Fruit fly (Drosophila melanogaster) whole organism, embryonic: ENCODE measurements around the gene CG34116.

Source experiments
- Abd-B ChIP-seq: fragments of 200-800 bp; sonication (Bioruptor generic); optimal IDR thresholded peaks from 2 replicates; lab custom pipeline; 2018; ENCODE audit warnings: missing biosample characterization, mild to moderate bottlenecking, missing genetic modification characterization, moderate library complexity
- Antp ChIP-seq: fragments of 200-800 bp; sonication (Bioruptor generic); optimal IDR thresholded peaks from 3 replicates; lab custom pipeline; 2016; ENCODE audit warnings: missing biosample characterization, missing genetic modification characterization
- Awh ChIP-seq: fragments of 200-800 bp; sonication (Bioruptor generic); IDR thresholded peaks from 2 replicates; pipeline ENCODE4, ENCODE4 v1.3.6; 2022; ENCODE audit warnings: missing biosample characterization, missing genetic modification characterization
- Bteb2 ChIP-seq: fragments of 200-800 bp; sonication (Bioruptor generic); optimal IDR thresholded peaks from 2 replicates; lab custom pipeline; 2016; ENCODE audit warnings: missing biosample characterization, missing genetic modification characterization
- CG11723 ChIP-seq: fragments of 200-800 bp; sonication (Bioruptor generic); optimal IDR thresholded peaks from 2 replicates; lab custom pipeline; 2017; ENCODE audit warnings: missing biosample characterization, mild to moderate bottlenecking, missing genetic modification characterization
- CG12219 ChIP-seq: fragments of 200-800 bp; sonication (Bioruptor generic); optimal IDR thresholded peaks from 3 replicates; lab custom pipeline; 2018; ENCODE audit warnings: missing biosample characterization, mild to moderate bottlenecking, missing genetic modification characterization
- CG12236 ChIP-seq: fragments of 200-800 bp; sonication (Bioruptor generic); optimal IDR thresholded peaks from 2 replicates; lab custom pipeline; 2016; ENCODE audit warnings: missing biosample characterization, missing genetic modification characterization
- CG14014 ChIP-seq: fragments of 200-800 bp; sonication (Bioruptor generic); IDR thresholded peaks from 2 replicates; pipeline ENCODE4 v1.3.6; 2022; ENCODE audit warnings: missing biosample characterization, missing genetic modification characterization
- CG31224 ChIP-seq: fragments of 200-800 bp; sonication (Bioruptor generic); IDR thresholded peaks from 2 replicates; pipeline ENCODE4 v1.3.6; 2022; ENCODE audit warnings: missing biosample characterization, missing genetic modification characterization
- CG31365 ChIP-seq: fragments of 200-800 bp; sonication (Bioruptor generic); optimal IDR thresholded peaks from 2 replicates; lab custom pipeline; 2018; ENCODE audit warnings: missing biosample characterization, mild to moderate bottlenecking, missing genetic modification characterization
- CG32532 ChIP-seq: fragments of 200-800 bp; sonication (Bioruptor generic); IDR thresholded peaks from 2 replicates; pipeline ENCODE4 v1.3.6; 2022; ENCODE audit warnings: missing biosample characterization, missing genetic modification characterization
- CG4404 ChIP-seq: fragments of 200-800 bp; sonication (Bioruptor generic); IDR thresholded peaks from 2 replicates; pipeline ENCODE4 v1.3.6; 2022; ENCODE audit warnings: missing biosample characterization, missing genetic modification characterization
- CG4707 ChIP-seq: fragments of 200-800 bp; sonication (Bioruptor generic); optimal IDR thresholded peaks from 2 replicates; lab custom pipeline; 2018; ENCODE audit warnings: missing biosample characterization, mild to moderate bottlenecking, missing genetic modification characterization, moderate library complexity
- CG7987 ChIP-seq: fragments of 200-800 bp; sonication (Bioruptor generic); optimal IDR thresholded peaks from 2 replicates; lab custom pipeline; 2018; ENCODE audit warnings: missing biosample characterization, mild to moderate bottlenecking, missing genetic modification characterization, moderate library complexity
- CoRest ChIP-seq: fragments of 200-800 bp; sonication (Bioruptor generic); optimal IDR thresholded peaks from 3 replicates; lab custom pipeline; 2018; ENCODE audit warnings: missing biosample characterization, mild to moderate bottlenecking, missing genetic modification characterization, moderate library complexity
- Deaf1 ChIP-seq: fragments of 200-800 bp; optimal IDR thresholded peaks from 3 replicates; lab custom pipeline; 2019; ENCODE audit warnings: missing biosample characterization, mild to moderate bottlenecking, missing genetic modification characterization, moderate library complexity
- Eip74EF ChIP-seq, 2 experiments: fragments of 200-800 bp in 1 of 2; fragments of >200 bp in 1 of 2; sonication (Bioruptor generic) in 1 of 2; optimal IDR thresholded peaks; 2 replicates each; lab custom pipeline; 2017 to 2019; ENCODE audit warnings: missing biosample characterization in 2 of 2, missing genetic modification characterization in 2 of 2, mild to moderate bottlenecking in 1 of 2, moderate library complexity in 1 of 2
- H2.0 ChIP-seq: fragments of 200-800 bp; sonication (Bioruptor generic); IDR thresholded peaks from 2 replicates; pipeline ENCODE4 v1.3.6; 2022; ENCODE audit warnings: missing biosample characterization, missing genetic modification characterization
- HLH4C ChIP-seq: fragments of 200-800 bp; sonication (Bioruptor generic); IDR thresholded peaks from 3 replicates; pipeline ENCODE4 v1.3.6; 2022; ENCODE audit warnings: missing biosample characterization, missing genetic modification characterization; ENCODE audit not compliant: partially characterized antibody
- Lhr ChIP-seq: fragments of 200-800 bp; sonication (Bioruptor generic); optimal IDR thresholded peaks from 3 replicates; lab custom pipeline; 2017; ENCODE audit warnings: mild to moderate bottlenecking, missing biosample characterization, missing genetic modification reagents, missing genetic modification characterization
- MTF-1 ChIP-seq: fragments of 200-800 bp; sonication (Bioruptor generic); optimal IDR thresholded peaks from 2 replicates; lab custom pipeline; 2018; ENCODE audit warnings: missing biosample characterization, mild to moderate bottlenecking, missing genetic modification characterization, borderline replicate concordance
- Oli ChIP-seq: fragments of 200-800 bp; sonication (Bioruptor generic); optimal IDR thresholded peaks from 2 replicates; lab custom pipeline; 2018; ENCODE audit warnings: missing biosample characterization, mild to moderate bottlenecking, missing genetic modification characterization, moderate library complexity
- Spps ChIP-seq: fragments of 200-800 bp; sonication (Bioruptor generic); optimal IDR thresholded peaks from 2 replicates; lab custom pipeline; 2018; ENCODE audit warnings: missing biosample characterization, mild to moderate bottlenecking, missing genetic modification characterization
- Ssrp ChIP-seq: fragments of 200-800 bp; sonication (Bioruptor generic); optimal IDR thresholded peaks from 2 replicates; lab custom pipeline; 2018; ENCODE audit warnings: missing biosample characterization, mild to moderate bottlenecking, missing genetic modification characterization, moderate library complexity
- TFAM ChIP-seq: fragments of 200-800 bp; sonication (Bioruptor generic); optimal IDR thresholded peaks from 2 replicates; lab custom pipeline; 2017; ENCODE audit warnings: missing biosample characterization, missing genetic modification characterization, inconsistent platforms
- Trl ChIP-seq, 3 experiments: fragments of >200 bp in 2 of 3; fragments of 200-800 bp in 1 of 3; sonication (Bioruptor generic) in 1 of 3; optimal IDR thresholded peaks; 2 replicates in 1 of 3; 3 replicates in 2 of 3; lab custom pipeline; 2016 to 2017; ENCODE audit warnings: missing biosample characterization in 1 of 3, missing genetic modification characterization in 1 of 3
- ap ChIP-seq: fragments of 200-800 bp; sonication (Bioruptor generic); IDR thresholded peaks from 2 replicates; pipeline ENCODE4 v1.3.6; 2022; ENCODE audit warnings: missing biosample characterization, missing genetic modification characterization
- az2 ChIP-seq: fragments of 200-800 bp; sonication (Bioruptor generic); optimal IDR thresholded peaks from 3 replicates; lab custom pipeline; 2016; ENCODE audit warnings: missing biosample characterization, missing genetic modification characterization
- bbx ChIP-seq: fragments of 200-800 bp; sonication (Bioruptor generic); IDR thresholded peaks from 2 replicates; pipeline ENCODE4 v1.3.6; 2022; ENCODE audit warnings: missing biosample characterization, missing genetic modification characterization; ENCODE audit not compliant: partially characterized antibody
- chm ChIP-seq: fragments of 200-800 bp; sonication (Bioruptor generic); IDR thresholded peaks from 2 replicates; pipeline ENCODE4 v1.3.6; 2022; ENCODE audit warnings: missing biosample characterization, missing genetic modification characterization
- danr ChIP-seq: fragments of 200-800 bp; sonication (Bioruptor generic); IDR thresholded peaks from 2 replicates; pipeline ENCODE4 v1.3.6; 2022; ENCODE audit warnings: missing biosample characterization, missing genetic modification characterization
- dm ChIP-seq: fragments of 200-800 bp; sonication (Bioruptor generic); optimal IDR thresholded peaks from 3 replicates; lab custom pipeline; 2016; ENCODE audit warnings: missing biosample characterization, missing genetic modification characterization
- dmrt11E ChIP-seq: fragments of 200-800 bp; sonication (Bioruptor generic); optimal IDR thresholded peaks from 3 replicates; lab custom pipeline; 2018; ENCODE audit warnings: missing biosample characterization, mild to moderate bottlenecking, missing genetic modification characterization, moderate library complexity
- dpn ChIP-seq, 2 experiments: fragments of 200-800 bp; sonication (Bioruptor generic); optimal IDR thresholded peaks; 3 replicates each; lab custom pipeline; 2016; ENCODE audit warnings: missing biosample characterization in 2 of 2, missing genetic modification characterization in 2 of 2
- exex ChIP-seq: fragments of 200-800 bp; sonication (Bioruptor generic); optimal IDR thresholded peaks from 4 replicates; lab custom pipeline; 2018; ENCODE audit warnings: missing biosample characterization, mild to moderate bottlenecking, missing genetic modification characterization, moderate library complexity
- her ChIP-seq: fragments of 200-800 bp; sonication (Bioruptor generic); optimal IDR thresholded peaks from 2 replicates; lab custom pipeline; 2016; ENCODE audit warnings: missing biosample characterization, missing genetic modification characterization
- hth ChIP-seq: fragments of >200 bp; optimal IDR thresholded peaks from 2 replicates; lab custom pipeline; 2017; ENCODE audit warnings: inconsistent platforms
- lbe ChIP-seq: fragments of 200-800 bp; sonication (Bioruptor generic); optimal IDR thresholded peaks from 2 replicates; lab custom pipeline; 2016; ENCODE audit warnings: missing biosample characterization, mild to moderate bottlenecking, missing genetic modification characterization
- maf-S ChIP-seq: fragments of 200-800 bp; sonication (Bioruptor generic); optimal IDR thresholded peaks from 2 replicates; lab custom pipeline; 2016; ENCODE audit warnings: missing biosample characterization, missing genetic modification characterization
- nau ChIP-seq: fragments of 200-800 bp; sonication (Bioruptor generic); optimal IDR thresholded peaks from 3 replicates; lab custom pipeline; 2017; ENCODE audit warnings: missing biosample characterization, mild to moderate bottlenecking, missing genetic modification characterization, missing genetic modification reagents
- nerfin-1 ChIP-seq: fragments of 200-800 bp; sonication (Bioruptor generic); optimal IDR thresholded peaks from 3 replicates; lab custom pipeline; 2019; ENCODE audit warnings: missing biosample characterization, mild to moderate bottlenecking, missing genetic modification characterization, moderate library complexity
- odd ChIP-seq: fragments of 200-800 bp; sonication (Bioruptor generic); optimal IDR thresholded peaks from 2 replicates; lab custom pipeline; 2017; ENCODE audit warnings: missing biosample characterization, mild to moderate bottlenecking, missing genetic modification characterization
- p53 ChIP-seq: fragments of 200-800 bp; sonication (Bioruptor generic); optimal IDR thresholded peaks from 2 replicates; lab custom pipeline; 2016; ENCODE audit warnings: missing biosample characterization, missing genetic modification characterization
- rib ChIP-seq: fragments of 200-800 bp; sonication (Bioruptor generic); IDR thresholded peaks from 2 replicates; pipeline ENCODE4 v1.3.6; 2022; ENCODE audit warnings: missing biosample characterization, missing genetic modification characterization
- sens-2 ChIP-seq: fragments of 200-800 bp; sonication (Bioruptor generic); IDR thresholded peaks from 2 replicates; pipeline ENCODE4 v1.3.6; 2022; ENCODE audit warnings: missing biosample characterization, missing genetic modification characterization
- sima ChIP-seq: fragments of 200-800 bp; sonication (Bioruptor generic); optimal IDR thresholded peaks from 2 replicates; lab custom pipeline; 2016; ENCODE audit warnings: missing biosample characterization, missing genetic modification characterization
- vnd ChIP-seq: fragments of 200-800 bp; sonication (Bioruptor generic); IDR thresholded peaks from 3 replicates; pipeline ENCODE4 v1.3.6; 2022; ENCODE audit warnings: missing biosample characterization, missing genetic modification characterization; ENCODE audit not compliant: partially characterized antibody
- zfh2 ChIP-seq: fragments of 200-800 bp; sonication (Bioruptor generic); optimal IDR thresholded peaks from 2 replicates; lab custom pipeline; 2016; ENCODE audit warnings: missing biosample characterization, missing genetic modification characterization

CG34116 gene

DNA sequence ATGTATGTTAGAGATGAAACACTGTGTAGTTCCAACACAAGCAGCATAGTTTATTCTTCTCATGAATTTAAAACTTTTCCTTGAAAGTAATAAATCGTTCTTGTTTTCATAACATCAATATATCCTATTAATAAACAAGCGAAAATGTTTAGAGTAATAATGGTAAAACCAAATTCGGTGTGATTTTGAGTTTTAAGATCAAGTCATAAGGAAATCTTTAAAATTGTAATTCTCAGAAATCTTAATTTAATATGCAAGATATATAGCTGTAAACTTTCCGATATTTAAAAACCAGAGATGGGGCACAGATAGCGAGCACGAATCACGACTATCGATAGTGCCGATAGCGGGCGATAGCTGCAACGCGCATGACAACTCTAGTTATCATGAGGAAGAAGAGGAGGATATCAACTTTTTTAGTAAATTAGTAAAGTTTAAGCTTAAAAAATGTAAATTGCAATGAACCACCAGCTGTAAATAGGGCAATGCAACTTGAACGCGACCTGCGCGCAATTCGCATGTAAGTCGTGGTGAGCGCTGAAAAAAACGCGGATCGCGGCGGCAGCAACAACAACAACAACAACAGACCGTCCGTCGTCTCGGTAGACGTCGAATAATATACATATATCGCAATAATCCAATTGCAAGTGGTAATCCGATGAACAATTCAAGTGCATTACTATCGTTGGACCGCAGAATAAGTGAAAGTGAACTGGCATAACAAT, 12.1 kb upstream of the CG34116 start, which contains the start of the genes Fibp and Deaf1 (continued):
- TF ChIP-seq CG11723 (GFP tag; lab: Kevin White, UChicago): no peak
- TF ChIP-seq Lhr: peak; percentile 68
- no peak for TF ChIP-seq odd (GFP tag; lab: Kevin White, UChicago)
- TF ChIP-seq CG31224: 0 out of 2 replicates have a peak, but pooled peaks have one; percentile 45
- TF ChIP-seq zfh2: peak; percentile 91
- no peak for TF ChIP-seq danr (GFP tag; lab: Robert Waterston, UW)
- peak; percentile 77 to 84 for TF ChIP-seq dpn (GFP tag; optimal IDR thresholded peaks at IDR 0.05; lab: Kevin White, UChicago)
- TF ChIP-seq az2: peak; percentile 77
- peak; percentile 70 for TF ChIP-seq Deaf1 (tag; lab: Kevin White, UChicago)
- peak; percentile 98 for TF ChIP-seq bbx (GFP tag; lab: Robert Waterston, UW)
- peak; percentile 8 for TF ChIP-seq CG7987 (GFP tag; lab: Kevin White, UChicago)
- peak; percentile 49; the same call in 1 of the 2 replicates for TF ChIP-seq CG4404 (GFP tag; lab: Robert Waterston, UW)
- TF ChIP-seq Spps (tag; lab: Kevin White, UChicago): no peak
- no peak for TF ChIP-seq chm
- TF ChIP-seq Ssrp (tag; lab: Kevin White, UChicago): peak; percentile 78
- TF ChIP-seq maf-S (GFP tag; lab: Kevin White, UChicago): peak; percentile 73
- TF ChIP-seq CG4707 (GFP tag; lab: Kevin White, UChicago): no peak
- TF ChIP-seq exex (tag; lab: Kevin White, UChicago): peak; percentile 42
- TF ChIP-seq nau (GFP tag; lab: Kevin White, UChicago): no peak
- no peak for TF ChIP-seq Trl (optimal IDR thresholded peaks at IDR 0.05; lab: Kevin White, UChicago)
- TF ChIP-seq Trl (GFP tag; optimal IDR thresholded peaks at IDR 0.05; lab: Kevin White, UChicago): peak; percentile 79
- TF ChIP-seq lbe (GFP tag; lab: Kevin White, UChicago): peak; percentile 29
- TF ChIP-seq dmrt11E: peak; percentile 79
- TF ChIP-seq p53 (GFP tag; lab: Kevin White, UChicago): peak; percentile 50
- peak; percentile 82 for TF ChIP-seq CG32532
- no peak for TF ChIP-seq CG12219 (GFP tag; lab: Kevin White, UChicago)
- TF ChIP-seq vnd (GFP tag; lab: Robert Waterston, UW): peak; percentile 99
- no peak for TF ChIP-seq rib (GFP tag; lab: Robert Waterston, UW)
- TF ChIP-seq sens-2 (GFP tag; lab: Robert Waterston, UW): no peak
- no peak for TF ChIP-seq TFAM (GFP tag; lab: Kevin White, UChicago)
- TF ChIP-seq her (GFP tag; lab: Kevin White, UChicago): peak; percentile 46
- TF ChIP-seq HLH4C: peak; percentile 96
- peak; percentile 44; the same call in 1 of the 2 replicates for TF ChIP-seq ap (GFP tag; lab: Robert Waterston, UW)
- TF ChIP-seq Antp: peak; percentile 85
- no peak for TF ChIP-seq MTF-1 (GFP tag; lab: Kevin White, UChicago)
- TF ChIP-seq dm: peak; percentile 70
- no peak for TF ChIP-seq hth (lab: Kevin White, UChicago)
- TF ChIP-seq Awh (GFP tag; lab: Robert Waterston, UW): no peak
- TF ChIP-seq CoRest: peak; percentile 88
- TF ChIP-seq Bteb2 (GFP tag; lab: Kevin White, UChicago): peak; percentile 89
- TF ChIP-seq Eip74EF (GFP tag; optimal IDR thresholded peaks at IDR 0.05; lab: Kevin White, UChicago): peak in 1 of 2 experiments; percentile 3
- TF ChIP-seq Abd-B: peak; percentile 87
- peak; percentile 60; the same call in 1 of the 2 replicates for TF ChIP-seq CG14014 (GFP tag; lab: Robert Waterston, UW)
- TF ChIP-seq nerfin-1 (tag; lab: Kevin White, UChicago): peak; percentile 69
- TF ChIP-seq H2.0: peak; percentile 51; the same call in 1 of the 2 replicates
- no peak for TF ChIP-seq CG31365
- peak; percentile 43 for TF ChIP-seq CG12236 (GFP tag; lab: Kevin White, UChicago)
- no peak for TF ChIP-seq Oli (tag; lab: Kevin White, UChicago)
- TF ChIP-seq sima (GFP tag; lab: Kevin White, UChicago): peak; percentile 26
